Worm (Caenorhabditis elegans) whole organism, L2 larva: Measurements from ENCODE around the gene Y50D4A.6.

ENCODE experiments used
- C34F6.9 ChIP-seq: fragments of 150-350 bp; optimal IDR thresholded peaks from 2 replicates; lab custom pipeline; 2014; ENCODE audit warnings: missing biosample characterization, missing genetic modification characterization
- F13H6.1 ChIP-seq: sonication (generic microtip); optimal IDR thresholded peaks from 2 replicates; lab custom pipeline; 2016; ENCODE audit warnings: missing genetic modification characterization, missing compliant biosample characterization
- Y55F3AM.14 ChIP-seq: fragments of 200-800 bp; sonication (Bioruptor generic); optimal IDR thresholded peaks from 2 replicates; lab custom pipeline; 2018; ENCODE audit warnings: mild to moderate bottlenecking, missing genetic modification characterization, missing compliant biosample characterization
- alr-1 ChIP-seq: fragments of 150-350 bp; optimal IDR thresholded peaks from 2 replicates; lab custom pipeline; 2014; ENCODE audit warnings: missing biosample characterization, missing genetic modification characterization
- aly-2 ChIP-seq: fragments of 150-350 bp; optimal IDR thresholded peaks from 2 replicates; lab custom pipeline; 2014; ENCODE audit warnings: missing biosample characterization, missing genetic modification characterization
- ama-1 ChIP-seq: fragments of 150-350 bp; optimal IDR thresholded peaks from 2 replicates; lab custom pipeline; 2018; ENCODE audit warnings: inconsistent platforms
- blmp-1 ChIP-seq: sonication (generic microtip); optimal IDR thresholded peaks from 2 replicates; lab custom pipeline; 2017; ENCODE audit warnings: missing genetic modification characterization, mild to moderate bottlenecking, missing compliant biosample characterization, antibody characterized with exemption, moderate library complexity; ENCODE audit not compliant: insufficient read depth
- ceh-16 ChIP-seq: fragments of 150-350 bp; optimal IDR thresholded peaks from 2 replicates; lab custom pipeline; 2014; ENCODE audit warnings: missing biosample characterization, missing genetic modification characterization
- crh-2 ChIP-seq: sonication (generic microtip); optimal IDR thresholded peaks from 2 replicates; lab custom pipeline; 2017; ENCODE audit warnings: missing biosample characterization, missing genetic modification characterization
- dmd-4 ChIP-seq: sonication (generic microtip); optimal IDR thresholded peaks from 2 replicates; lab custom pipeline; 2017; ENCODE audit warnings: missing biosample characterization, missing genetic modification characterization
- elt-3 ChIP-seq: sonication (generic microtip); optimal IDR thresholded peaks from 2 replicates; lab custom pipeline; 2017; ENCODE audit warnings: missing biosample characterization, missing genetic modification characterization
- fos-1 ChIP-seq: fragments of 150-350 bp; optimal IDR thresholded peaks from 2 replicates; lab custom pipeline; 2014; ENCODE audit warnings: missing biosample characterization, missing genetic modification characterization
- lin-11 ChIP-seq: fragments of 150-350 bp; sonication (generic microtip); optimal IDR thresholded peaks from 2 replicates; lab custom pipeline; 2014; ENCODE audit warnings: missing biosample characterization, missing genetic modification characterization, inconsistent platforms, mixed read lengths
- lin-13 ChIP-seq: fragments of 150-350 bp; optimal IDR thresholded peaks from 2 replicates; lab custom pipeline; 2014; ENCODE audit warnings: missing biosample characterization, missing genetic modification reagents, missing genetic modification characterization
- lin-39 ChIP-seq: fragments of 150-350 bp; optimal IDR thresholded peaks from 2 replicates; lab custom pipeline; 2014; ENCODE audit warnings: missing biosample characterization, missing genetic modification reagents, missing genetic modification characterization
- mab-5 ChIP-seq: fragments of 150-350 bp; optimal IDR thresholded peaks from 2 replicates; lab custom pipeline; 2014; ENCODE audit warnings: missing biosample characterization, missing genetic modification characterization
- mbf-1 ChIP-seq: sonication (generic microtip); optimal IDR thresholded peaks from 2 replicates; lab custom pipeline; 2017; ENCODE audit warnings: missing biosample characterization, missing genetic modification characterization
- nhr-11 ChIP-seq: fragments of 150-350 bp; optimal IDR thresholded peaks from 2 replicates; lab custom pipeline; 2014; ENCODE audit warnings: missing biosample characterization, missing genetic modification characterization
- nhr-21 ChIP-seq: fragments of 150-350 bp; optimal IDR thresholded peaks from 2 replicates; lab custom pipeline; 2014; ENCODE audit warnings: missing biosample characterization, missing genetic modification characterization
- nhr-23 ChIP-seq: fragments of 150-350 bp; optimal IDR thresholded peaks from 2 replicates; lab custom pipeline; 2014; ENCODE audit warnings: missing biosample characterization, missing genetic modification reagents, missing genetic modification characterization
- nhr-237 ChIP-seq: fragments of 150-350 bp; optimal IDR thresholded peaks from 2 replicates; lab custom pipeline; 2014; ENCODE audit warnings: missing biosample characterization, missing genetic modification characterization
- nhr-25 ChIP-seq: fragments of 150-350 bp; sonication (generic microtip); optimal IDR thresholded peaks from 3 replicates; lab custom pipeline; 2014; ENCODE audit warnings: missing biosample characterization, missing genetic modification characterization
- nhr-77 ChIP-seq: fragments of 150-350 bp; optimal IDR thresholded peaks from 2 replicates; lab custom pipeline; 2014; ENCODE audit warnings: missing biosample characterization, missing genetic modification characterization
- peb-1 ChIP-seq: fragments of 150-350 bp; optimal IDR thresholded peaks from 2 replicates; lab custom pipeline; 2014; ENCODE audit warnings: missing biosample characterization, missing genetic modification characterization
- sem-4 ChIP-seq: fragments of 150-350 bp; optimal IDR thresholded peaks from 2 replicates; lab custom pipeline; 2014; ENCODE audit warnings: missing biosample characterization, missing genetic modification reagents, missing genetic modification characterization
- sma-3 ChIP-seq: sonication (generic microtip); optimal IDR thresholded peaks from 2 replicates; lab custom pipeline; 2016; ENCODE audit warnings: missing genetic modification reagents, missing genetic modification characterization, missing compliant biosample characterization
- sma-9 ChIP-seq, 2 experiments: fragments of 150-350 bp in 1 of 2; sonication (generic microtip) in 1 of 2; optimal IDR thresholded peaks; 2 replicates each; lab custom pipeline; 2014 to 2016; ENCODE audit warnings: missing genetic modification characterization in 2 of 2, mild to moderate bottlenecking in 1 of 2, missing biosample characterization in 1 of 2, missing compliant biosample characterization in 1 of 2, missing genetic modification reagents in 1 of 2, moderate library complexity in 1 of 2
- unc-39 ChIP-seq: fragments of 150-350 bp; optimal IDR thresholded peaks from 2 replicates; lab custom pipeline; 2014; ENCODE audit warnings: missing biosample characterization, missing genetic modification characterization
- unc-55 ChIP-seq: fragments of 150-350 bp; sonication (generic microtip); optimal IDR thresholded peaks from 3 replicates; lab custom pipeline; 2014; ENCODE audit warnings: missing biosample characterization, missing genetic modification reagents, missing genetic modification characterization
- unc-62 ChIP-seq: fragments of 150-350 bp; optimal IDR thresholded peaks from 2 replicates; lab custom pipeline; 2014; ENCODE audit warnings: missing biosample characterization, missing genetic modification reagents, missing genetic modification characterization
- ztf-1 ChIP-seq: fragments of 200-800 bp; sonication (Bioruptor generic); conservative IDR thresholded peaks from 2 replicates; pipeline ENCODE4 v1.3.6; 2022; ENCODE audit warnings: missing genetic modification characterization, missing compliant biosample characterization
- ztf-4 ChIP-seq: fragments of 150-350 bp; optimal IDR thresholded peaks from 2 replicates; lab custom pipeline; 2014; ENCODE audit warnings: missing biosample characterization, missing genetic modification characterization

Y50D4A.6 gene

ce11 chrV:1227756-1228665 is 28.9 kb upstream of the Y50D4A.6 start:
- TF ChIP-seq fos-1 (tag; lab: Kevin White, UChicago) (no peak), mab-5 (tag; lab: Kevin White, UChicago) (peak; percentile 90)

ce11 chrV:1226239-1226638 is 27.2 kb upstream of the Y50D4A.6 start:
- TF ChIP-seq unc-55 (GFP tag; lab: Kevin White, UChicago), result no peak
- no peak for TF ChIP-seq F13H6.1 (tag; lab: Kevin White, UChicago)
- no peak for TF ChIP-seq nhr-23 (tag; lab: Kevin White, UChicago)
- TF ChIP-seq crh-2 (tag; lab: Kevin White, UChicago), result no peak
- TF ChIP-seq alr-1 (tag; lab: Kevin White, UChicago), result no peak
- no peak for TF ChIP-seq dmd-4 (tag; lab: Kevin White, UChicago)
- TF ChIP-seq Y55F3AM.14, result no peak
- no peak for TF ChIP-seq nhr-237 (tag; lab: Kevin White, UChicago)

DNA sequence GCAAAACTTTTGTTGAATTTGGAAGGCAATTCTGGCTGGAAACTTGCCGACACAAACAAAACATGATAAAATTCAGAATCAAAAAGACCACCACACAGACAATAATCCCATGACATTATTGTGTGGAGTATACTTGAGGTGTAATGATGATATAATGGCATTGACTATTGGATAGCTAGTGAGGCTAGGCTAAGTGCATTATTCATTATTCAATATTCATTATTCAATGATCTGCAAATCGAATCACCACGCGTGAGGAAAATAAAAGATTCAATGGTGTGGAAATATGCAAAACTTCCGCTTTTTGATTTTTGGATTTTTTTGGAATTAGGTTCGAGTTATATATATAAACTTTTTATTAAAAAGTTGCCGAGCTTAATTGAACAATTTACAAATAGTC is 24.5 kb upstream of the Y50D4A.6 start:
- TF ChIP-seq unc-62 (no peak), C34F6.9 (no peak), alr-1 (tag; lab: Kevin White, UChicago) (no peak), nhr-21 (tag; lab: Kevin White, UChicago) (no peak), fos-1 (tag; lab: Kevin White, UChicago) (no peak), elt-3 (no peak), unc-39 (tag; lab: Kevin White, UChicago) (no peak), ztf-4 (tag; lab: Kevin White, UChicago) (no peak), mbf-1 (tag; lab: Kevin White, UChicago) (no peak), ztf-1 (GFP tag; lab: Robert Waterston, UW) (no peak), blmp-1 (no peak), crh-2 (tag; lab: Kevin White, UChicago) (no peak), lin-11 (tag; lab: Kevin White, UChicago) (no peak), nhr-25 (tag; lab: Kevin White, UChicago) (no peak), sma-9 (GFP tag; optimal IDR thresholded peaks at IDR 0.05; lab: Kevin White, UChicago) (no peak), sma-9 (tag; optimal IDR thresholded peaks at IDR 0.05; lab: Kevin White, UChicago) (no peak), nhr-11 (tag; lab: Kevin White, UChicago) (no peak), nhr-77 (tag; lab: Kevin White, UChicago) (no peak), ama-1 (lab: Kevin White, UChicago) (no peak), dmd-4 (tag; lab: Kevin White, UChicago) (no peak)

DNA sequence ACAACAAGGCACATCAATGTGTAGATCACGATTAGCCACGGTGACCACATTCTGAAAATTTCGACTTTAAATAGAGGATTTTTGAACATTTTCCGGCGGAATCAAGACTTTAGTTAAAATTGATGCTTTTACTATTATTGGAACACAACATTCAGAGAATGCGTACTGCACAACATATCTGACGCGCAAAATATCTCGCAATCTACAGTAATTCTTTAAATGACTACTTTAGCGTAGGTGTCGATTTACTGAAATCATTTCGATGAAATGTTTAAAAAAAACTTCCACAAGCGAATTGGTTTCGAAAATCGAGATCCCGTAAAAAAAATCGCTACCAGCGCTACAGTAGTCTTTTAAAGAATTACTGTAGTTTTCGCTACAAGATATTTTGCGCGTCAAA is 21.4 kb upstream of the Y50D4A.6 start, which contains the start of gene Y50D4A.10:
Gene Y50D4A.10 (minus strand): TSS at position 57 of the 400 bp plus-strand sequence.
- TF ChIP-seq ceh-16 (tag; lab: Kevin White, UChicago) (no peak), mab-5 (tag; lab: Kevin White, UChicago) (no peak), nhr-23 (tag; lab: Kevin White, UChicago) (no peak), ama-1 (lab: Kevin White, UChicago) (no peak), sma-3 (GFP tag; lab: Kevin White, UChicago) (no peak), lin-13 (no peak), F13H6.1 (tag; lab: Kevin White, UChicago) (no peak), elt-3 (no peak), crh-2 (tag; lab: Kevin White, UChicago) (no peak), alr-1 (tag; lab: Kevin White, UChicago) (no peak), nhr-21 (tag; lab: Kevin White, UChicago) (no peak), sem-4 (tag; lab: Kevin White, UChicago) (no peak), lin-39 (no peak), Y55F3AM.14 (no peak), unc-55 (GFP tag; lab: Kevin White, UChicago) (no peak), peb-1 (tag; lab: Kevin White, UChicago) (no peak), ztf-1 (GFP tag; lab: Robert Waterston, UW) (no peak), aly-2 (tag; lab: Kevin White, UChicago) (no peak)
